Fruit fly (Drosophila melanogaster) Kc167 (cell line): ENCODE data around the gene CG10750.

Source experiments
- Sin3A ChIP-seq: fragments of >200 bp; optimal IDR thresholded peaks from 2 replicates; lab custom pipeline; 2018; ENCODE audit warnings: missing external identifiers
- h ChIP-seq: fragments of >200 bp; optimal IDR thresholded peaks from 3 replicates; lab custom pipeline; 2018; ENCODE audit warnings: missing external identifiers
- insv ChIP-seq: fragments of >200 bp; optimal IDR thresholded peaks from 3 replicates; lab custom pipeline; 2018; ENCODE audit warnings: missing external identifiers
- psq ChIP-seq: fragments of >200 bp; optimal IDR thresholded peaks from 2 replicates; lab custom pipeline; 2017; ENCODE audit warnings: missing external identifiers
- ttk ChIP-seq: sonication (Bioruptor generic); optimal IDR thresholded peaks from 2 replicates; lab custom pipeline; 2017; ENCODE audit warnings: missing external identifiers

dm6 chr2L:19317778-19318177 is 17.7 kb downstream of the CG10750 start:
- TF ChIP-seq ttk (lab: Kevin White, UChicago) (no peak), Sin3A (no peak), insv (lab: Kevin White, UChicago) (no peak), h (lab: Kevin White, UChicago) (no peak), psq (lab: Kevin White, UChicago) (no peak)
